Fruit fly (Drosophila melanogaster): ENCODE data around the gene CG14143.
A peak's percentile ranks its signal among the peaks of the same experiment; 100 is the strongest.

The CG14143 gene

dm6 chr3L:11093046-11093520 is 41.7 kb upstream of the CG14143 start, which contains the start of gene JIL-1 (continued):
- no peak for TF ChIP-seq Usf (GFP tag; optimal IDR thresholded peaks at IDR 0.05)
- TF ChIP-seq CG42726 (GFP tag; IDR thresholded peaks at IDR 0.05; ENCODE audit: partially characterized antibody): peak; percentile 87
- no peak for TF ChIP-seq TFAM (GFP tag; optimal IDR thresholded peaks at IDR 0.05)
- peak; percentile 50 for TF ChIP-seq Hsf (GFP tag; optimal IDR thresholded peaks at IDR 0.05)
- peak; percentile 3 for TF ChIP-seq CG9609 (GFP tag; optimal IDR thresholded peaks at IDR 0.05)
- TF ChIP-seq CG18599 (GFP tag; optimal IDR thresholded peaks at IDR 0.05): peak; percentile 72
- TF ChIP-seq org-1 (GFP tag; optimal IDR thresholded peaks at IDR 0.05): peak; percentile 15
- TF ChIP-seq CG10565 (GFP tag; optimal IDR thresholded peaks at IDR 0.05): no peak
- TF ChIP-seq fd102C (GFP tag; optimal IDR thresholded peaks at IDR 0.05): no peak
- TF ChIP-seq CG12659 (GFP tag; optimal IDR thresholded peaks at IDR 0.05): peak; percentile 75
- TF ChIP-seq CG31365 (tag; optimal IDR thresholded peaks at IDR 0.05): no peak
- peak in 1 of 3 experiments; percentile 30 for TF ChIP-seq lola (GFP tag; optimal IDR thresholded peaks at IDR 0.05)
- TF ChIP-seq CG14050 (GFP tag; IDR thresholded peaks at IDR 0.05): peak; percentile 66; the same call in 2 of the 3 replicates
- peak in 1 of 3 experiments; percentile 43 for TF ChIP-seq Stat92E (GFP tag; optimal IDR thresholded peaks at IDR 0.05)
- peak; percentile 76; the same call in 1 of the 2 replicates for TF ChIP-seq lmd (GFP tag; IDR thresholded peaks at IDR 0.05)
- TF ChIP-seq CrebB (tag; optimal IDR thresholded peaks at IDR 0.05): no peak
- peak; percentile 96 for TF ChIP-seq Ets65A (GFP tag)
- peak; percentile 61 for TF ChIP-seq CG17361 (GFP tag; IDR thresholded peaks at IDR 0.05)
- TF ChIP-seq ATbp (GFP tag; optimal IDR thresholded peaks at IDR 0.05): no peak
- TF ChIP-seq ac (GFP tag; optimal IDR thresholded peaks at IDR 0.05): no peak
- TF ChIP-seq CG11085 (GFP tag; IDR thresholded peaks at IDR 0.05): peak; percentile 76
- peak; percentile 59 for TF ChIP-seq gem (tag; optimal IDR thresholded peaks at IDR 0.05)
- TF ChIP-seq B-H1 (GFP tag; IDR thresholded peaks at IDR 0.05): no peak
- peak; percentile 65 for TF ChIP-seq E2f1 (GFP tag; IDR thresholded peaks at IDR 0.05)
- TF ChIP-seq CG8478 (optimal IDR thresholded peaks at IDR 0.05): no peak
- peak; percentile 61 for TF ChIP-seq CG11504 (tag; optimal IDR thresholded peaks at IDR 0.05)
- TF ChIP-seq zf30C (GFP tag; optimal IDR thresholded peaks at IDR 0.05): no peak
- TF ChIP-seq CG4424 (GFP tag; optimal IDR thresholded peaks at IDR 0.05): peak; percentile 44
- 0 out of 3 replicates have a peak, but pooled peaks have one; percentile 26 for TF ChIP-seq CG2199 (GFP tag; IDR thresholded peaks at IDR 0.05)
- peak; percentile 13 for TF ChIP-seq sqz (GFP tag; optimal IDR thresholded peaks at IDR 0.05)
- TF ChIP-seq grau (tag; optimal IDR thresholded peaks at IDR 0.05): peak; percentile 66
- peak; percentile 70 for TF ChIP-seq MESR4 (GFP tag; optimal IDR thresholded peaks at IDR 0.05)
- TF ChIP-seq CG14860 (GFP tag; IDR thresholded peaks at IDR 0.05; ENCODE audit: partially characterized antibody): peak; percentile 86
- TF ChIP-seq pnt (GFP tag; optimal IDR thresholded peaks at IDR 0.05): no peak
- TF ChIP-seq CG17359 (tag; optimal IDR thresholded peaks at IDR 0.05): peak; percentile 62
- TF ChIP-seq CG12219 (GFP tag; optimal IDR thresholded peaks at IDR 0.05): no peak
- TF ChIP-seq usp (GFP tag; optimal IDR thresholded peaks at IDR 0.05): no peak
- TF ChIP-seq tna (GFP tag; IDR thresholded peaks at IDR 0.05; ENCODE audit: partially characterized antibody): peak; percentile 73
- no peak for TF ChIP-seq cad (GFP tag; optimal IDR thresholded peaks at IDR 0.05)
- no peak for TF ChIP-seq dm (GFP tag; optimal IDR thresholded peaks at IDR 0.05)
- TF ChIP-seq CG7745 (tag; optimal IDR thresholded peaks at IDR 0.05): no peak
- TF ChIP-seq Optix (GFP tag; IDR thresholded peaks at IDR 0.05): no peak
- peak; percentile 93 for TF ChIP-seq row (GFP tag; IDR thresholded peaks at IDR 0.05)
- peak; percentile 88 for TF ChIP-seq CG13287 (GFP tag; IDR thresholded peaks at IDR 0.05; ENCODE audit: partially characterized antibody)
- TF ChIP-seq sna (GFP tag; IDR thresholded peaks at IDR 0.05; ENCODE audit: partially characterized antibody): peak; percentile 64
- no peak for TF ChIP-seq Lhr (GFP tag; optimal IDR thresholded peaks at IDR 0.05)
- TF ChIP-seq bbx (GFP tag; IDR thresholded peaks at IDR 0.05; ENCODE audit: partially characterized antibody): peak; percentile 89
- peak; percentile 58 for TF ChIP-seq CG2116 (GFP tag; optimal IDR thresholded peaks at IDR 0.05)
- TF ChIP-seq HmgD (GFP tag; optimal IDR thresholded peaks at IDR 0.05): no peak
- peak; percentile 38 for TF ChIP-seq Ssrp (tag; optimal IDR thresholded peaks at IDR 0.05)

Data from whole organism, embryonic.